Fruit fly (Drosophila melanogaster) whole organism, embryonic: Measurements from ENCODE around the gene CG32163.
A peak's percentile ranks its signal among the peaks of the same experiment; 100 is the strongest.

Experiments
- Aef1 ChIP-seq: fragments of 200-800 bp; sonication (Bioruptor generic); IDR thresholded peaks from 3 replicates; pipeline ENCODE4 v1.3.6; 2022; ENCODE audit warnings: missing biosample characterization, missing genetic modification characterization
- Awh ChIP-seq: fragments of 200-800 bp; sonication (Bioruptor generic); IDR thresholded peaks from 2 replicates; pipeline ENCODE4, ENCODE4 v1.3.6; 2022; ENCODE audit warnings: missing biosample characterization, missing genetic modification characterization
- CG10274 ChIP-seq: fragments of 200-800 bp; sonication (Bioruptor generic); optimal IDR thresholded peaks from 3 replicates; lab custom pipeline; 2017; ENCODE audit warnings: missing biosample characterization, mild to moderate bottlenecking, missing genetic modification characterization
- CG12744 ChIP-seq: fragments of 200-800 bp; sonication (Bioruptor generic); optimal IDR thresholded peaks from 2 replicates; lab custom pipeline; 2016; ENCODE audit warnings: missing biosample characterization, missing genetic modification characterization
- CG13775 ChIP-seq: fragments of 200-800 bp; sonication (Bioruptor generic); optimal IDR thresholded peaks from 3 replicates; lab custom pipeline; 2017; ENCODE audit warnings: missing biosample characterization, mild to moderate bottlenecking, missing genetic modification characterization
- CG15514 ChIP-seq: fragments of 200-800 bp; sonication (Bioruptor generic); optimal IDR thresholded peaks from 3 replicates; lab custom pipeline; 2017; ENCODE audit warnings: missing biosample characterization, missing genetic modification characterization, mild to moderate bottlenecking, moderate library complexity, missing genetic modification reagents
- CG15696 ChIP-seq: fragments of 200-800 bp; sonication (Bioruptor generic); optimal IDR thresholded peaks from 2 replicates; lab custom pipeline; 2019; ENCODE audit warnings: missing biosample characterization, mild to moderate bottlenecking, missing genetic modification characterization, moderate library complexity
- CG16813 ChIP-seq: fragments of 200-800 bp; sonication (Bioruptor generic); IDR thresholded peaks from 3 replicates; pipeline ENCODE4 v1.3.6; 2022; ENCODE audit warnings: missing biosample characterization, missing genetic modification characterization; ENCODE audit not compliant: partially characterized antibody
- CG17328 ChIP-seq: fragments of 200-800 bp; sonication (Bioruptor generic); IDR thresholded peaks from 2 replicates; pipeline ENCODE4 v1.3.6; 2022; ENCODE audit warnings: missing biosample characterization, missing genetic modification characterization
- CG17385 ChIP-seq: fragments of 200-800 bp; sonication (Bioruptor generic); optimal IDR thresholded peaks from 3 replicates; lab custom pipeline; 2018; ENCODE audit warnings: missing biosample characterization, mild to moderate bottlenecking, missing genetic modification characterization
- CG17612 ChIP-seq: fragments of 200-800 bp; sonication (Bioruptor generic); IDR thresholded peaks from 2 replicates; pipeline ENCODE4 v1.3.6; 2022; ENCODE audit warnings: missing biosample characterization, missing genetic modification characterization
- CG2116 ChIP-seq: fragments of 200-800 bp; sonication (Bioruptor generic); optimal IDR thresholded peaks from 3 replicates; lab custom pipeline; 2018; ENCODE audit warnings: missing biosample characterization, mild to moderate bottlenecking, missing genetic modification characterization
- CG2875 ChIP-seq: fragments of 200-800 bp; sonication (Bioruptor generic); optimal IDR thresholded peaks from 2 replicates; lab custom pipeline; 2017; ENCODE audit warnings: missing biosample characterization, mild to moderate bottlenecking, missing genetic modification characterization, missing genetic modification reagents
- CG30020 ChIP-seq: fragments of 200-800 bp; optimal IDR thresholded peaks from 2 replicates; lab custom pipeline; 2019; ENCODE audit warnings: missing biosample characterization, mild to moderate bottlenecking, missing genetic modification characterization, moderate library complexity
- CG4282 ChIP-seq: fragments of 200-800 bp; sonication (Bioruptor generic); optimal IDR thresholded peaks from 2 replicates; lab custom pipeline; 2016; ENCODE audit warnings: missing biosample characterization, missing genetic modification characterization
- CG7357 ChIP-seq: fragments of 200-800 bp; sonication (Bioruptor generic); IDR thresholded peaks from 3 replicates; pipeline ENCODE4 v1.3.6; 2022; ENCODE audit warnings: missing biosample characterization, missing genetic modification characterization
- CG7839 ChIP-seq: fragments of 200-800 bp; sonication (Bioruptor generic); optimal IDR thresholded peaks from 3 replicates; lab custom pipeline; 2018; ENCODE audit warnings: missing biosample characterization, mild to moderate bottlenecking, missing genetic modification characterization, moderate library complexity
- CG8359 ChIP-seq: fragments of 200-800 bp; sonication (Bioruptor generic); optimal IDR thresholded peaks from 2 replicates; lab custom pipeline; 2017; ENCODE audit warnings: missing biosample characterization, mild to moderate bottlenecking, missing genetic modification characterization, borderline replicate concordance
- CG9437 ChIP-seq: fragments of 200-800 bp; sonication (Bioruptor generic); optimal IDR thresholded peaks from 2 replicates; lab custom pipeline; 2018; ENCODE audit warnings: missing biosample characterization, mild to moderate bottlenecking, missing genetic modification characterization
- CG9876 ChIP-seq: fragments of 200-800 bp; sonication (Bioruptor generic); optimal IDR thresholded peaks from 2 replicates; lab custom pipeline; 2016; ENCODE audit warnings: missing biosample characterization, missing genetic modification characterization
- CHES-1-like ChIP-seq: fragments of 200-800 bp; sonication (Bioruptor generic); optimal IDR thresholded peaks from 2 replicates; lab custom pipeline; 2016; ENCODE audit warnings: missing biosample characterization, missing genetic modification characterization
- CTCF ChIP-seq: fragments of 200-800 bp; sonication (Bioruptor generic); optimal IDR thresholded peaks from 2 replicates; lab custom pipeline; 2017; ENCODE audit warnings: missing biosample characterization, mild to moderate bottlenecking, missing genetic modification characterization, moderate library complexity
- Dll ChIP-seq: fragments of 200-800 bp; sonication (Bioruptor generic); IDR thresholded peaks from 4 replicates; pipeline ENCODE4 v1.3.6; 2022; ENCODE audit warnings: missing biosample characterization, missing genetic modification characterization; ENCODE audit not compliant: partially characterized antibody
- Doc3 ChIP-seq: fragments of 200-800 bp; sonication (Bioruptor generic); IDR thresholded peaks from 3 replicates; pipeline ENCODE4 v1.3.6; 2022; ENCODE audit warnings: missing biosample characterization, missing genetic modification characterization; ENCODE audit not compliant: partially characterized antibody
- HmgZ ChIP-seq: fragments of 200-800 bp; sonication (Bioruptor generic); optimal IDR thresholded peaks from 2 replicates; lab custom pipeline; 2018; ENCODE audit warnings: missing biosample characterization, mild to moderate bottlenecking, missing genetic modification characterization
- Hmr ChIP-seq: fragments of 200-800 bp; sonication (Bioruptor generic); optimal IDR thresholded peaks from 3 replicates; lab custom pipeline; 2017; ENCODE audit warnings: mild to moderate bottlenecking, missing biosample characterization, missing genetic modification reagents, missing genetic modification characterization
- Hsf ChIP-seq: fragments of 200-800 bp; sonication (Bioruptor generic); optimal IDR thresholded peaks from 3 replicates; lab custom pipeline; 2016; ENCODE audit warnings: missing biosample characterization, missing genetic modification characterization
- MESR4 ChIP-seq: fragments of 200-800 bp; sonication (Bioruptor generic); optimal IDR thresholded peaks from 2 replicates; lab custom pipeline; 2018; ENCODE audit warnings: missing biosample characterization, mild to moderate bottlenecking, missing genetic modification characterization, moderate library complexity
- NC2α ChIP-seq: fragments of 200-800 bp; sonication (Bioruptor generic); optimal IDR thresholded peaks from 2 replicates; lab custom pipeline; 2016; ENCODE audit warnings: missing biosample characterization, missing genetic modification characterization
- Oli ChIP-seq: fragments of 200-800 bp; sonication (Bioruptor generic); optimal IDR thresholded peaks from 2 replicates; lab custom pipeline; 2018; ENCODE audit warnings: missing biosample characterization, mild to moderate bottlenecking, missing genetic modification characterization, moderate library complexity
- Pdp1 ChIP-seq, 2 experiments: fragments of 200-800 bp; sonication (Bioruptor generic); optimal IDR thresholded peaks; 3 replicates each; lab custom pipeline; 2016; ENCODE audit warnings: missing biosample characterization in 2 of 2, missing genetic modification characterization in 2 of 2, mild to moderate bottlenecking in 1 of 2, moderate library complexity in 1 of 2
- Sry-δ ChIP-seq: fragments of 200-800 bp; sonication (Bioruptor generic); optimal IDR thresholded peaks from 2 replicates; lab custom pipeline; 2016; ENCODE audit warnings: missing biosample characterization, missing genetic modification characterization
- Stat92E ChIP-seq, 3 experiments: fragments of >200 bp in 2 of 3; fragments of 200-800 bp in 1 of 3; sonication (Bioruptor generic) in 1 of 3; optimal IDR thresholded peaks; 2 replicates each; lab custom pipeline; 2017 to 2019; ENCODE audit warnings: missing biosample characterization in 3 of 3, missing genetic modification characterization in 3 of 3, mild to moderate bottlenecking in 1 of 3, moderate library complexity in 1 of 3
- Taf1 ChIP-seq: fragments of 200-800 bp; sonication (Bioruptor generic); IDR thresholded peaks from 2 replicates; pipeline ENCODE4 v1.3.6; 2022; ENCODE audit warnings: missing biosample characterization, missing genetic modification characterization
- Tbp ChIP-seq: fragments of >200 bp; optimal IDR thresholded peaks from 2 replicates; lab custom pipeline; 2018; ENCODE audit warnings: missing biosample characterization, missing genetic modification characterization
- YL-1 ChIP-seq: fragments of 200-800 bp; sonication (Bioruptor generic); optimal IDR thresholded peaks from 3 replicates; lab custom pipeline; 2017; ENCODE audit warnings: missing biosample characterization, mild to moderate bottlenecking, missing genetic modification characterization
- ase ChIP-seq: fragments of 200-800 bp; sonication (Bioruptor generic); IDR thresholded peaks from 3 replicates; pipeline ENCODE4 v1.3.6; 2022; ENCODE audit warnings: missing biosample characterization, missing genetic modification characterization
- chif ChIP-seq, 2 experiments: fragments of 200-800 bp; sonication (Bioruptor generic); optimal IDR thresholded peaks; 3 replicates each; lab custom pipeline; 2016; ENCODE audit warnings: missing biosample characterization in 2 of 2, missing genetic modification characterization in 2 of 2
- crc ChIP-seq: fragments of 200-800 bp; sonication (Bioruptor generic); optimal IDR thresholded peaks from 2 replicates; lab custom pipeline; 2016; ENCODE audit warnings: missing biosample characterization, missing genetic modification characterization
- disco-r ChIP-seq: fragments of 200-800 bp; sonication (Bioruptor generic); optimal IDR thresholded peaks from 2 replicates; lab custom pipeline; 2016; ENCODE audit warnings: missing biosample characterization, missing genetic modification characterization
- dmrt99B ChIP-seq: fragments of 200-800 bp; sonication (Bioruptor generic); optimal IDR thresholded peaks from 2 replicates; lab custom pipeline; 2018; ENCODE audit warnings: missing biosample characterization, mild to moderate bottlenecking, missing genetic modification characterization, moderate library complexity
- eyg ChIP-seq: fragments of 200-800 bp; sonication (Bioruptor generic); optimal IDR thresholded peaks from 3 replicates; lab custom pipeline; 2016; ENCODE audit warnings: missing biosample characterization, missing genetic modification characterization
- gce ChIP-seq: fragments of 200-800 bp; sonication (Bioruptor generic); IDR thresholded peaks from 3 replicates; pipeline ENCODE4 v1.3.6; 2022; ENCODE audit warnings: missing biosample characterization, missing genetic modification characterization
- gfzf ChIP-seq: fragments of 200-800 bp; sonication (Bioruptor generic); optimal IDR thresholded peaks from 2 replicates; lab custom pipeline; 2016; ENCODE audit warnings: missing biosample characterization, mild to moderate bottlenecking, missing genetic modification characterization, moderate library complexity
- nmo ChIP-seq: fragments of 200-800 bp; sonication (Bioruptor generic); optimal IDR thresholded peaks from 2 replicates; lab custom pipeline; 2018; ENCODE audit warnings: missing biosample characterization, mild to moderate bottlenecking, missing genetic modification characterization, moderate library complexity
- pros ChIP-seq: fragments of 200-800 bp; sonication (Bioruptor generic); optimal IDR thresholded peaks from 3 replicates; lab custom pipeline; 2019; ENCODE audit warnings: missing biosample characterization, mild to moderate bottlenecking, missing genetic modification characterization, moderate library complexity
- pzg ChIP-seq: fragments of 200-800 bp; sonication (Bioruptor generic); optimal IDR thresholded peaks from 3 replicates; lab custom pipeline; 2018; ENCODE audit warnings: missing biosample characterization, mild to moderate bottlenecking, missing genetic modification characterization, moderate library complexity
- ro ChIP-seq: fragments of 200-800 bp; sonication (Bioruptor generic); IDR thresholded peaks from 2 replicates; pipeline ENCODE4 v1.3.6; 2022; ENCODE audit warnings: missing biosample characterization, missing genetic modification characterization
- sd ChIP-seq: fragments of 200-800 bp; sonication (Bioruptor generic); optimal IDR thresholded peaks from 3 replicates; lab custom pipeline; 2018; ENCODE audit warnings: missing biosample characterization, mild to moderate bottlenecking, missing genetic modification characterization, moderate library complexity
- sens-2 ChIP-seq: fragments of 200-800 bp; sonication (Bioruptor generic); IDR thresholded peaks from 2 replicates; pipeline ENCODE4 v1.3.6; 2022; ENCODE audit warnings: missing biosample characterization, missing genetic modification characterization
- zfh2 ChIP-seq: fragments of 200-800 bp; sonication (Bioruptor generic); optimal IDR thresholded peaks from 2 replicates; lab custom pipeline; 2016; ENCODE audit warnings: missing biosample characterization, missing genetic modification characterization

Gene CG32163

dm6 chr3L:16586989-16587388 is at the start of gene CG32163, which contains the start of gene Syx8 (continued):
- no peak for TF ChIP-seq crc
- 0 out of 3 replicates have a peak, but pooled peaks have one; percentile 41 for TF ChIP-seq CG16813
- TF ChIP-seq CG15514 (GFP tag; lab: Kevin White, UChicago), result peak; percentile 51
- TF ChIP-seq CG12744, result no peak
- no peak for TF ChIP-seq HmgZ (tag; lab: Kevin White, UChicago)
- no peak for TF ChIP-seq zfh2 (GFP tag; lab: Kevin White, UChicago)
- TF ChIP-seq pzg (GFP tag; lab: Kevin White, UChicago), result peak; percentile 61
- TF ChIP-seq CG17385 (GFP tag; lab: Kevin White, UChicago), result no peak
- TF ChIP-seq Sry-δ (GFP tag; lab: Kevin White, UChicago), result peak; percentile 36
- no peak for TF ChIP-seq CG10274 (GFP tag; lab: Kevin White, UChicago)
- TF ChIP-seq Hmr, result no peak
- peak; percentile 49 for TF ChIP-seq YL-1
- TF ChIP-seq CG4282 (GFP tag; lab: Kevin White, UChicago), result no peak
- no peak for TF ChIP-seq dmrt99B (tag; lab: Kevin White, UChicago)
- TF ChIP-seq Tbp, result no peak
- TF ChIP-seq pros (GFP tag; lab: Kevin White, UChicago), result no peak
- no peak for TF ChIP-seq ase (GFP tag; lab: Robert Waterston, UW)
- no peak for TF ChIP-seq Oli (tag; lab: Kevin White, UChicago)
- peak in 1 of 2 experiments; percentile 8 for TF ChIP-seq Pdp1 (GFP tag; optimal IDR thresholded peaks at IDR 0.05; lab: Kevin White, UChicago)
- TF ChIP-seq CHES-1-like (GFP tag; lab: Kevin White, UChicago), result peak; percentile 5
- TF ChIP-seq nmo (GFP tag; lab: Kevin White, UChicago), result peak; percentile 17
- no peak for TF ChIP-seq Dll (GFP tag; lab: Robert Waterston, UW)
- no peak for TF ChIP-seq NC2α
- peak; percentile 67 for TF ChIP-seq MESR4 (GFP tag; lab: Kevin White, UChicago)
- no peak for TF ChIP-seq sens-2 (GFP tag; lab: Robert Waterston, UW)
- TF ChIP-seq CG30020 (tag; lab: Kevin White, UChicago), result peak; percentile 13
- no peak for TF ChIP-seq CG17612 (GFP tag; lab: Robert Waterston, UW)
- TF ChIP-seq gfzf, result peak; percentile 77
- no peak for TF ChIP-seq CG15696
- TF ChIP-seq CG7357 (GFP tag; lab: Robert Waterston, UW), result peak; percentile 55; the same call in 1 of the 3 replicates
- TF ChIP-seq gce (GFP tag; lab: Robert Waterston, UW), result no peak
- no peak for TF ChIP-seq Hsf
- 0 out of 3 replicates have a peak, but pooled peaks have one; percentile 31 for TF ChIP-seq Doc3
- no peak for TF ChIP-seq CG13775
- no peak for TF ChIP-seq Aef1 (GFP tag; lab: Robert Waterston, UW)
- TF ChIP-seq CG17328 (GFP tag; lab: Robert Waterston, UW), result no peak
- no peak for TF ChIP-seq disco-r
- TF ChIP-seq CG9876, result no peak
- no peak for TF ChIP-seq Awh (GFP tag; lab: Robert Waterston, UW)
- TF ChIP-seq eyg (GFP tag; lab: Kevin White, UChicago), result no peak
- no peak for TF ChIP-seq CG7839 (tag; lab: Kevin White, UChicago)
- TF ChIP-seq CG9437, result no peak
- peak; percentile 7 for TF ChIP-seq CTCF (GFP tag; lab: Kevin White, UChicago)
- peak; percentile 12 for TF ChIP-seq CG2116 (GFP tag; lab: Kevin White, UChicago)
- no peak for TF ChIP-seq ro (GFP tag; lab: Robert Waterston, UW)
- TF ChIP-seq CG8359, result no peak
- TF ChIP-seq Taf1 (GFP tag; lab: Robert Waterston, UW), result no peak
- no peak for TF ChIP-seq CG2875
- TF ChIP-seq chif (GFP tag; optimal IDR thresholded peaks at IDR 0.05; lab: Kevin White, UChicago), result peak in 1 of 2 experiments; percentile 0
- TF ChIP-seq sd, result peak; percentile 62
- TF ChIP-seq Stat92E (GFP tag; optimal IDR thresholded peaks at IDR 0.05; lab: Kevin White, UChicago), result peak in 1 of 3 experiments; percentile 25
